Fruit fly (Drosophila melanogaster): ENCODE results near the gene CG7049.

CG7049 gene

DNA sequence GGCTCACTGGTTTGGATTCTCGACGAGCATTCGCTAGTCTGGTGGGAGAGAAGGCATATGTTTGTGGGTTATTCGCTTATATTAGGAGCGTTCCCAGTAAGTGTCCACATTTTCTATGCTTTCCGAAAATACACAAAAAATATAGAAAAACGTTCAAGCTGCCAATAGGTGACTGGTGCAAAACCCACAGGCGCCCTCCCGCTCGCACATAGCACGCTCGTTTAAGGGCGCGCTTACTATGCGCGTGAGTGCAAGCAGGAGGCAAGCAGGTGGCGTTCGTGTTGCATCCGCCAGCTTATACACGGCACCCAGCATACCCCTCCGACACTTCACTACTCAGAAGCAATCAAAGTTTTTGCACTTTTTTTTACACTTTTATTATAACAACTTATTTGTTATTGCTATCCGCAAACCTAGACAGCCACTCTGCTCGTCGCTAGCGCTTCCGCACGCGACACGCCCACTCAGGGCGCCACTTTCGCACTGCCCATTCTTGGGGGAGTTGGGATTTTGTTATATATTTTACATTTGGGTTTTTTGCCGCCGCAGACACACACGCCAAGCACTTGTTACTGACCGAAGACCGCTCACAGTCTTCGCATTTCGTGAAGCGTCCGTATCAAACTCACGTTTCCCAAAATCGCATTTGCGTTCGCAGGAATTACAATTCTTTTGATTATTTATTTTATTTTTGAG lies 23.2 kb upstream of the CG7049 start (continued):
- TF ChIP-seq Adf1 (GFP tag; IDR thresholded peaks at IDR 0.05) (peak; percentile 42), CG12659 (GFP tag; optimal IDR thresholded peaks at IDR 0.05) (peak; percentile 93), CHES-1-like (GFP tag; optimal IDR thresholded peaks at IDR 0.05) (peak; percentile 80), Dbx (GFP tag; IDR thresholded peaks at IDR 0.05) (peak; percentile 42; the same call in 1 of the 3 replicates), CG4404 (GFP tag; IDR thresholded peaks at IDR 0.05) (peak; percentile 17; the same call in 1 of the 2 replicates), CG16779 (GFP tag; IDR thresholded peaks at IDR 0.05) (no peak), CG7271 (tag; optimal IDR thresholded peaks at IDR 0.05) (no peak), sr (GFP tag; IDR thresholded peaks at IDR 0.05) (no peak), CG17568 (GFP tag; optimal IDR thresholded peaks at IDR 0.05) (no peak), Nf-YA (GFP tag; IDR thresholded peaks at IDR 0.05) (peak; percentile 42; the same call in 1 of the 2 replicates), NFAT (GFP tag; IDR thresholded peaks at IDR 0.05) (peak; percentile 31; the same call in 1 of the 2 replicates), Chrac-16 (GFP tag; optimal IDR thresholded peaks at IDR 0.05) (no peak), cad (GFP tag; optimal IDR thresholded peaks at IDR 0.05) (no peak), corto (GFP tag; optimal IDR thresholded peaks at IDR 0.05) (no peak), CG14860 (GFP tag; IDR thresholded peaks at IDR 0.05; ENCODE audit: partially characterized antibody) (no peak; the same call in 2 of the 3 replicates), MTF-1 (GFP tag; optimal IDR thresholded peaks at IDR 0.05; ENCODE audit: borderline replicate concordance) (peak; percentile 17), CG1647 (GFP tag; optimal IDR thresholded peaks at IDR 0.05) (peak; percentile 31), CG11695 (GFP tag; IDR thresholded peaks at IDR 0.05) (peak; percentile 42; the same call in 1 of the 3 replicates), chm (GFP tag; IDR thresholded peaks at IDR 0.05) (peak; percentile 68; the same call in 1 of the 2 replicates), Hmr (GFP tag; optimal IDR thresholded peaks at IDR 0.05) (peak; percentile 36), bbx (GFP tag; IDR thresholded peaks at IDR 0.05; ENCODE audit: partially characterized antibody) (peak; percentile 60), chinmo (GFP tag; IDR thresholded peaks at IDR 0.05; ENCODE audit: partially characterized antibody) (peak; percentile 96; the same call in 2 of the 4 replicates), cas (GFP tag; IDR thresholded peaks at IDR 0.05) (0 out of 2 replicates have a peak, but pooled peaks have one; percentile 5), CG12391 (tag; optimal IDR thresholded peaks at IDR 0.05) (no peak), tll (GFP tag; optimal IDR thresholded peaks at IDR 0.05) (no peak), HmgZ (tag; optimal IDR thresholded peaks at IDR 0.05) (peak; percentile 83), CG2875 (GFP tag; optimal IDR thresholded peaks at IDR 0.05) (peak; percentile 18), vnd (GFP tag; IDR thresholded peaks at IDR 0.05; ENCODE audit: partially characterized antibody) (peak; percentile 39; the same call in 1 of the 3 replicates), CG11560 (tag; IDR thresholded peaks at IDR 0.05) (peak; percentile 5; the same call in 2 of the 3 replicates), CG15269 (tag; optimal IDR thresholded peaks at IDR 0.05) (no peak), CTCF (GFP tag; optimal IDR thresholded peaks at IDR 0.05) (peak; percentile 37), CG12104 (GFP tag; optimal IDR thresholded peaks at IDR 0.05) (no peak), CG10209 (GFP tag; optimal IDR thresholded peaks at IDR 0.05) (no peak), CG18476 (GFP tag; optimal IDR thresholded peaks at IDR 0.05) (no peak), usp (GFP tag; optimal IDR thresholded peaks at IDR 0.05) (no peak), CG9817 (tag; optimal IDR thresholded peaks at IDR 0.05) (peak; percentile 35), dan (GFP tag; IDR thresholded peaks at IDR 0.05) (no peak), kni (GFP tag; optimal IDR thresholded peaks at IDR 0.05) (peak; percentile 13), Aef1 (GFP tag; IDR thresholded peaks at IDR 0.05) (peak; percentile 47; the same call in 1 of the 3 replicates), CG6683 (GFP tag; optimal IDR thresholded peaks at IDR 0.05) (no peak), CG10366 (GFP tag; IDR thresholded peaks at IDR 0.05) (peak; percentile 15; the same call in 1 of the 2 replicates), Usf (GFP tag; optimal IDR thresholded peaks at IDR 0.05) (no peak), CG10543 (GFP tag; optimal IDR thresholded peaks at IDR 0.05) (no peak), Dref (GFP tag; IDR thresholded peaks at IDR 0.05) (peak; percentile 54), Abd-B (GFP tag; optimal IDR thresholded peaks at IDR 0.05) (peak; percentile 82), gfzf (GFP tag; optimal IDR thresholded peaks at IDR 0.05) (peak; percentile 2), CG11456 (GFP tag; IDR thresholded peaks at IDR 0.05) (peak; percentile 53; the same call in 1 of the 3 replicates), fu2 (GFP tag; optimal IDR thresholded peaks at IDR 0.05) (peak; percentile 32)
